Worm (Caenorhabditis elegans) whole organism, late embryonic: Measurements from ENCODE around the gene C04E12.5.

Source experiments
- C08G9.2 ChIP-seq: sonication (generic microtip); optimal IDR thresholded peaks from 2 replicates; lab custom pipeline; 2016; ENCODE audit warnings: mild to moderate bottlenecking, missing genetic modification characterization, moderate library complexity, missing compliant biosample characterization
- C38D4.7 ChIP-seq: fragments of 200-800 bp; sonication (Bioruptor generic); optimal IDR thresholded peaks from 2 replicates; lab custom pipeline; 2018; ENCODE audit warnings: mild to moderate bottlenecking, missing genetic modification characterization, moderate library complexity, missing compliant biosample characterization
- ahr-1 ChIP-seq: sonication (generic microtip); optimal IDR thresholded peaks from 2 replicates; lab custom pipeline; 2016; ENCODE audit warnings: missing genetic modification characterization, missing compliant biosample characterization
- ceh-18 ChIP-seq: sonication (generic microtip); optimal IDR thresholded peaks from 2 replicates; lab custom pipeline; 2016; ENCODE audit warnings: missing genetic modification characterization, missing compliant biosample characterization
- ceh-19 ChIP-seq: fragments of 200-800 bp; sonication (Bioruptor generic); optimal IDR thresholded peaks from 2 replicates; lab custom pipeline; 2018; ENCODE audit warnings: mild to moderate bottlenecking, missing genetic modification characterization, missing compliant biosample characterization
- ceh-22 ChIP-seq: sonication (generic microtip); optimal IDR thresholded peaks from 2 replicates; lab custom pipeline; 2017; ENCODE audit warnings: missing biosample characterization, missing genetic modification characterization
- ceh-31 ChIP-seq: sonication (generic microtip); optimal IDR thresholded peaks from 2 replicates; lab custom pipeline; 2016; ENCODE audit warnings: missing genetic modification characterization, missing compliant biosample characterization
- ceh-45 ChIP-seq: fragments of 200-800 bp; sonication (Bioruptor generic); IDR thresholded peaks from 2 replicates; pipeline ENCODE4 v1.3.6; 2022; ENCODE audit warnings: missing genetic modification reagents, missing genetic modification characterization, missing compliant biosample characterization
- ceh-6 ChIP-seq: fragments of 200-800 bp; sonication (Bioruptor generic); optimal IDR thresholded peaks from 2 replicates; lab custom pipeline; 2018; ENCODE audit warnings: mild to moderate bottlenecking, missing genetic modification characterization, missing compliant biosample characterization
- ceh-9 ChIP-seq: sonication (generic microtip); optimal IDR thresholded peaks from 2 replicates; lab custom pipeline; 2016; ENCODE audit warnings: mild to moderate bottlenecking, missing genetic modification characterization, inconsistent platforms, missing compliant biosample characterization
- che-1 ChIP-seq: sonication (generic microtip); optimal IDR thresholded peaks from 2 replicates; lab custom pipeline; 2016; ENCODE audit warnings: mild to moderate bottlenecking, missing genetic modification characterization, missing compliant biosample characterization
- dve-1 ChIP-seq: sonication (generic microtip); optimal IDR thresholded peaks from 2 replicates; lab custom pipeline; 2017; ENCODE audit warnings: antibody characterized with exemption, mild to moderate bottlenecking, missing genetic modification characterization, missing compliant biosample characterization
- elt-4 ChIP-seq: sonication (generic microtip); optimal IDR thresholded peaks from 2 replicates; lab custom pipeline; 2016; ENCODE audit warnings: missing genetic modification characterization, missing compliant biosample characterization
- fkh-6 ChIP-seq: sonication (generic microtip); optimal IDR thresholded peaks from 2 replicates; lab custom pipeline; 2016; ENCODE audit warnings: missing genetic modification characterization, missing compliant biosample characterization
- gmeb-2 ChIP-seq: sonication (generic microtip); optimal IDR thresholded peaks from 2 replicates; lab custom pipeline; 2016; ENCODE audit warnings: missing genetic modification characterization, inconsistent platforms, missing compliant biosample characterization
- hlh-15 ChIP-seq: sonication (generic microtip); optimal IDR thresholded peaks from 2 replicates; lab custom pipeline; 2016; ENCODE audit warnings: missing genetic modification characterization, missing compliant biosample characterization
- hlh-6 ChIP-seq: sonication (generic microtip); optimal IDR thresholded peaks from 2 replicates; lab custom pipeline; 2016; ENCODE audit warnings: missing genotype, missing genetic modification characterization, missing compliant biosample characterization
- hlh-8 ChIP-seq: sonication (generic microtip); optimal IDR thresholded peaks from 2 replicates; lab custom pipeline; 2016; ENCODE audit warnings: missing genotype, missing genetic modification characterization, missing compliant biosample characterization
- lim-6 ChIP-seq: sonication (generic microtip); optimal IDR thresholded peaks from 2 replicates; lab custom pipeline; 2016; ENCODE audit warnings: missing genetic modification characterization, missing compliant biosample characterization
- lin-11 ChIP-seq: fragments of 200-800 bp; sonication (Bioruptor generic); optimal IDR thresholded peaks from 2 replicates; lab custom pipeline; 2018; ENCODE audit warnings: mild to moderate bottlenecking, missing genetic modification characterization, missing compliant biosample characterization
- mec-3 ChIP-seq: sonication (generic microtip); optimal IDR thresholded peaks from 2 replicates; lab custom pipeline; 2016; ENCODE audit warnings: borderline replicate concordance, missing genetic modification characterization, missing compliant biosample characterization
- nhr-11 ChIP-seq: fragments of 150-350 bp; optimal IDR thresholded peaks from 2 replicates; lab custom pipeline; 2014; ENCODE audit warnings: missing biosample characterization, missing genetic modification characterization
- nhr-232 ChIP-seq: sonication (generic microtip); optimal IDR thresholded peaks from 2 replicates; lab custom pipeline; 2016; ENCODE audit warnings: missing genetic modification characterization, missing compliant biosample characterization
- npax-4 ChIP-seq: sonication (generic microtip); optimal IDR thresholded peaks from 2 replicates; lab custom pipeline; 2016; ENCODE audit warnings: missing genetic modification characterization, missing compliant biosample characterization
- odd-2 ChIP-seq: sonication (generic microtip); optimal IDR thresholded peaks from 2 replicates; lab custom pipeline; 2017; ENCODE audit warnings: antibody characterized with exemption, mild to moderate bottlenecking, missing genetic modification characterization, missing compliant biosample characterization
- pat-9 ChIP-seq: fragments of 200-800 bp; sonication (Bioruptor generic); optimal IDR thresholded peaks from 2 replicates; lab custom pipeline; 2018; ENCODE audit warnings: mild to moderate bottlenecking, missing genetic modification characterization, moderate library complexity, missing compliant biosample characterization
- pax-1 ChIP-seq: fragments of 150-350 bp; optimal IDR thresholded peaks from 2 replicates; lab custom pipeline; 2014; ENCODE audit warnings: missing biosample characterization, missing genetic modification characterization
- pha-4 ChIP-seq: fragments of 150-350 bp; optimal IDR thresholded peaks from 2 replicates; lab custom pipeline; 2018; ENCODE audit warnings: missing biosample characterization, missing genetic modification reagents, missing genetic modification characterization
- pqm-1 ChIP-seq: sonication (generic microtip); optimal IDR thresholded peaks from 2 replicates; lab custom pipeline; 2016; ENCODE audit warnings: missing genetic modification characterization, missing compliant biosample characterization
- pros-1 ChIP-seq: fragments of 150-350 bp; optimal IDR thresholded peaks from 2 replicates; lab custom pipeline; 2014; ENCODE audit warnings: missing biosample characterization, missing genetic modification reagents, missing genetic modification characterization
- rnt-1 ChIP-seq: sonication (generic microtip); optimal IDR thresholded peaks from 2 replicates; lab custom pipeline; 2016; ENCODE audit warnings: missing genetic modification characterization, missing compliant biosample characterization
- sdc-2 ChIP-seq: sonication (generic microtip); optimal IDR thresholded peaks from 2 replicates; lab custom pipeline; 2016; ENCODE audit warnings: missing genotype, missing genetic modification characterization, missing compliant biosample characterization
- tbx-7 ChIP-seq: sonication (generic microtip); optimal IDR thresholded peaks from 2 replicates; lab custom pipeline; 2016; ENCODE audit warnings: missing genotype, missing genetic modification characterization, missing compliant biosample characterization
- ttx-3 ChIP-seq: sonication (generic microtip); optimal IDR thresholded peaks from 2 replicates; lab custom pipeline; 2016; ENCODE audit warnings: missing genetic modification reagents, missing genetic modification characterization, missing compliant biosample characterization
- unc-42 ChIP-seq: sonication (generic microtip); optimal IDR thresholded peaks from 2 replicates; lab custom pipeline; 2016; ENCODE audit warnings: missing genotype, missing genetic modification characterization, missing compliant biosample characterization
- unc-55 ChIP-seq: sonication (generic microtip); optimal IDR thresholded peaks from 2 replicates; lab custom pipeline; 2017; ENCODE audit warnings: missing biosample characterization, missing genetic modification reagents, missing genetic modification characterization
- zip-5 ChIP-seq: sonication (generic microtip); optimal IDR thresholded peaks from 2 replicates; lab custom pipeline; 2016; ENCODE audit warnings: missing genetic modification characterization, missing compliant biosample characterization

C04E12.5 gene

DNA sequence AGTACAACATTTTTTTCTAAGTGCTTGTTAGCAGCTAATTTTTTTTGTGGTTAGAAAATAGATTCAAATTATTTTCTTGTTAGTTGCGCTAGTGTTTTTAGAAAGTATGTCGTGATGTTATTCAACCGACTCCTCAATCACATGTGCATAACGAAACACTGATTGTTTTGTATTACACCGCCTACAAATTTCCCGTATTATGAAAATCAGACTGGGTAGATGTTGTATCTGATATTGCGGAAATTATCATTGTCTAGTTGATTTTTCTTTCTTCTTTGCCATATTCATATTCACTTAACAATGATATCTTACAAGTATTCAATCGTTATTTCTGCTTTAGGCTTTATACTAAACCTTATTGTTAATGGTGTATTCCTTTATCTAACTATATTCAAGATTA is 7.1 kb upstream of the C04E12.5 start, which contains the start of gene str-63:
TSS of gene str-63 (plus strand) at position 301 of the 400 bp plus-strand sequence.
- TF ChIP-seq zip-5 (tag; lab: Kevin White, UChicago) (no peak), lim-6 (tag; lab: Kevin White, UChicago) (no peak), che-1 (tag; lab: Kevin White, UChicago) (no peak), pha-4 (tag; lab: Kevin White, UChicago) (no peak), ceh-45 (GFP tag; lab: Robert Waterston, UW) (no peak), ceh-31 (tag; lab: Kevin White, UChicago) (no peak), C38D4.7 (GFP tag; lab: Kevin White, UChicago) (no peak), dve-1 (no peak), odd-2 (tag; lab: Kevin White, UChicago) (no peak), ceh-18 (tag; lab: Kevin White, UChicago) (no peak), pqm-1 (tag; lab: Kevin White, UChicago) (no peak), hlh-8 (tag; lab: Kevin White, UChicago) (no peak), npax-4 (tag; lab: Kevin White, UChicago) (no peak), ceh-19 (GFP tag; lab: Kevin White, UChicago) (no peak), mec-3 (tag; lab: Kevin White, UChicago) (no peak)

DNA sequence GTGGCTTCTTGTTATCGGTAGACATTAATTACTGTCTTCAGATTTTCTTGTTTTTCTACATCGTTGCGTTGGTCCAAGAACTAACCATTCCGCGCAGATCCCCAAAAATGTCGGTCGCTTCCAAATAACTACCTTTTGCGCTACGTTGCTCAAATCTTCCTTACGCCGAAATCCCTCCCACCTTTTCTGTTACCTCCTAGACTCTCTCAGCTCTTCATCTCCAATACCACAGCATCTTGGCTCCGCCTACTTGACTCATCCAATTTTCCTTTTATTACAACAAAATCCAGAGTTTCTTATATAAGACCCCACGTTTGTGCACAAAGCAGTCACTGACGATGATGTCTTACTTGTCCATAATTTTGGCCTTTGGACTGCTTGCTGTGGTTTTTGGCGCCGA is 5.4 kb upstream of the C04E12.5 start, which contains the start of gene C17B7.12:
TSS of gene C17B7.12 (plus strand) at position 301 of the 400 bp plus-strand sequence.
- TF ChIP-seq pax-1 (tag; lab: Kevin White, UChicago) = no peak
- no peak for TF ChIP-seq nhr-232
- TF ChIP-seq ceh-6 (GFP tag; lab: Kevin White, UChicago) = no peak
- TF ChIP-seq nhr-11 = no peak
- TF ChIP-seq pat-9 (tag; lab: Kevin White, UChicago) = no peak
- no peak for TF ChIP-seq lin-11 (tag; lab: Kevin White, UChicago)
- TF ChIP-seq C08G9.2 = no peak
- TF ChIP-seq hlh-8 (tag; lab: Kevin White, UChicago) = no peak
- no peak for TF ChIP-seq hlh-15 (tag; lab: Kevin White, UChicago)
- no peak for TF ChIP-seq ceh-45 (GFP tag; lab: Robert Waterston, UW)
- no peak for TF ChIP-seq unc-42
- TF ChIP-seq pha-4 (tag; lab: Kevin White, UChicago) = no peak
- no peak for TF ChIP-seq ceh-31 (tag; lab: Kevin White, UChicago)

DNA sequence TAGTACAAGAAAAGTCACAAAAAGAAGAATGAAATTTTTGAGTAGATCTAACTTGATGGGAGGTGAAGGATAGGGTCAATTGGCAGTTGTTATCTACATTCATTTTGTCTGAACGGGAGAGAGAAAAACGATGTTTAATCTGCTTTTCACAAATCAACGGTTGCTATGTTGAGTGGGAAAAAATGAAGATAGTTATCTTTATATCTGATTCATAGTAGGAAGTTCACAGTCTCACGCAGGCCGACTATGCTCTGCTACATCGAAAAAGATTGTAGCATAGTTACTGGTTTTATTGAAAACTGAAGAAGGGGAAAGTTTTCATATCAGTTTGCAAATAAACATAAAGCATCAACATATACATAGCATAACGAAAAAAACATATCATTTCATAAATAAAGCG is 2.8 kb upstream of the C04E12.5 start:
- TF ChIP-seq pros-1 = no peak
- TF ChIP-seq rnt-1 (tag; lab: Kevin White, UChicago) = no peak

DNA sequence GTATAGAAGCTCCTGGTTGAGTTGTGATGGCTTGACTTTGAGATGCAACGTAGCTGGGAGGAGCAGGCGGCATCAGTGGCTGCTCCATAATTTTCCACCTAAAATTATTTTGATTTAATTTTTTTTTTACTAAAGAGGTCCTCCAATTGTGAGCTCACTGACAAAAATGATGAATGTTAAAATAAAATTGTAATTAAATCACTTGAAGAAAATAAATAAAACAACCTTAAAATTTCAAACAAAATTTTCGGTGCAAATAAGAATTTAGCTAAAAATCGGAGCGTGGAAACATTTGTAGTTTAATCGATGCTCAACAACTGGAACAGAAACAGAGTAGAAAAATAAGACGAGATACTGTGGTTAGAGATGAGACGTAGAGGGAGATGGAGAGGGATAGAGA is 1.3 kb upstream of the C04E12.5 start, which contains the start of gene scrm-3:
TSS of gene scrm-3 (minus strand) at position 101 of the 400 bp plus-strand sequence.
- TF ChIP-seq ceh-19 (GFP tag; lab: Kevin White, UChicago) (no peak), ceh-22 (tag; lab: Kevin White, UChicago) (no peak), unc-42 (no peak), tbx-7 (tag; lab: Kevin White, UChicago) (no peak), elt-4 (tag; lab: Kevin White, UChicago) (no peak), hlh-6 (tag; lab: Kevin White, UChicago) (no peak), ceh-45 (GFP tag; lab: Robert Waterston, UW) (no peak), ttx-3 (tag; lab: Kevin White, UChicago) (no peak), che-1 (tag; lab: Kevin White, UChicago) (no peak), ceh-9 (no peak), zip-5 (tag; lab: Kevin White, UChicago) (no peak), sdc-2 (no peak), ahr-1 (tag; lab: Kevin White, UChicago) (no peak), fkh-6 (no peak), gmeb-2 (tag; lab: Kevin White, UChicago) (no peak), ceh-18 (tag; lab: Kevin White, UChicago) (no peak), unc-55 (no peak)
